Worm (Caenorhabditis elegans) whole organism, L4 larva: Measurements from ENCODE around the gene C49F5.6.

Experiments
- D1046.2 ChIP-seq: fragments of 200-800 bp; sonication (Bioruptor generic); IDR thresholded peaks from 2 replicates; pipeline ENCODE4 v1.3.6; 2022; ENCODE audit warnings: missing genetic modification characterization, missing compliant biosample characterization
- F26F4.8 ChIP-seq: fragments of 200-800 bp; sonication (Bioruptor generic); conservative IDR thresholded peaks from 2 replicates; pipeline ENCODE4 v1.3.6; 2022; ENCODE audit warnings: missing genetic modification characterization, missing compliant biosample characterization
- F44E2.7 ChIP-seq: fragments of 200-800 bp; sonication (Bioruptor generic); IDR thresholded peaks from 2 replicates; pipeline ENCODE4 v2.1.2; 2022; ENCODE audit warnings: missing genetic modification characterization, missing compliant biosample characterization
- R02D3.7 ChIP-seq: fragments of 150-350 bp; sonication (generic microtip); optimal IDR thresholded peaks from 3 replicates; lab custom pipeline; 2014; ENCODE audit warnings: missing biosample characterization, missing genetic modification characterization
- Y5F2A.4 ChIP-seq: fragments of 200-800 bp; sonication (Bioruptor generic); optimal IDR thresholded peaks from 2 replicates; lab custom pipeline; 2018; ENCODE audit warnings: mild to moderate bottlenecking, missing genetic modification characterization, missing compliant biosample characterization
- Y75B8A.6 ChIP-seq: fragments of 200-800 bp; sonication (Bioruptor generic); IDR thresholded peaks from 2 replicates; pipeline ENCODE4 v1.3.6; 2022; ENCODE audit warnings: missing genetic modification reagents, missing genetic modification characterization, missing compliant biosample characterization
- ZK337.2 ChIP-seq: fragments of 200-800 bp; sonication (Bioruptor generic); IDR thresholded peaks from 2 replicates; pipeline ENCODE4 v1.3.6; 2022; ENCODE audit warnings: missing genetic modification reagents, missing genetic modification characterization, missing compliant biosample characterization
- aha-1 ChIP-seq: fragments of 150-350 bp; peaks from one replicate; lab custom pipeline; 2014; ENCODE audit warnings: missing biosample characterization, missing genetic modification characterization
- arid-1 ChIP-seq: fragments of 200-800 bp; sonication (Bioruptor generic); conservative IDR thresholded peaks from 2 replicates; pipeline ENCODE4 v1.3.6; 2022; ENCODE audit warnings: missing genetic modification reagents, missing genetic modification characterization, missing compliant biosample characterization
- ceh-28 ChIP-seq: fragments of 150-350 bp; optimal IDR thresholded peaks from 2 replicates; lab custom pipeline; 2014; ENCODE audit warnings: missing biosample characterization, missing genetic modification reagents, missing genetic modification characterization
- ceh-44 ChIP-seq: fragments of 200-800 bp; sonication (Bioruptor generic); IDR thresholded peaks from 2 replicates; pipeline ENCODE4 v1.3.6; 2022; ENCODE audit warnings: missing genetic modification reagents, missing genetic modification characterization, missing compliant biosample characterization
- ces-1 ChIP-seq: fragments of 150-350 bp; sonication (generic microtip); optimal IDR thresholded peaks from 4 replicates; lab custom pipeline; 2014; ENCODE audit warnings: missing biosample characterization, missing genetic modification reagents, missing genetic modification characterization
- cey-2 ChIP-seq: sonication (generic microtip); optimal IDR thresholded peaks from 3 replicates; lab custom pipeline; 2017; ENCODE audit warnings: missing genetic modification characterization, mild to moderate bottlenecking, missing compliant biosample characterization, antibody characterized with exemption, borderline replicate concordance; ENCODE audit not compliant: insufficient read depth
- dmd-6 ChIP-seq: fragments of 200-800 bp; sonication (Bioruptor generic); IDR thresholded peaks from 2 replicates; pipeline ENCODE4 v1.3.6; 2022; ENCODE audit warnings: missing genetic modification reagents, missing genetic modification characterization, missing compliant biosample characterization
- dmd-8 ChIP-seq: fragments of 200-800 bp; sonication (Bioruptor generic); IDR thresholded peaks from 2 replicates; pipeline ENCODE4 v1.3.6; 2022; ENCODE audit warnings: missing genetic modification characterization, missing compliant biosample characterization
- dmd-9 ChIP-seq: fragments of 200-800 bp; sonication (Bioruptor generic); IDR thresholded peaks from 2 replicates; pipeline ENCODE4 v1.3.6; 2022; ENCODE audit warnings: missing genetic modification reagents, missing genetic modification characterization, missing compliant biosample characterization
- dve-1 ChIP-seq: sonication (generic microtip); optimal IDR thresholded peaks from 2 replicates; lab custom pipeline; 2017; ENCODE audit warnings: antibody characterized with exemption, mild to moderate bottlenecking, missing genetic modification characterization, missing compliant biosample characterization; ENCODE audit not compliant: insufficient read depth
- egl-27 ChIP-seq: sonication (generic microtip); optimal IDR thresholded peaks from 3 replicates; lab custom pipeline; 2017; ENCODE audit warnings: missing biosample characterization, missing genetic modification reagents, missing genetic modification characterization
- fkh-10 ChIP-seq: fragments of 150-350 bp; optimal IDR thresholded peaks from 2 replicates; lab custom pipeline; 2014; ENCODE audit warnings: missing biosample characterization, missing genetic modification reagents, missing genetic modification characterization
- fos-1 ChIP-seq: fragments of 150-350 bp; optimal IDR thresholded peaks from 2 replicates; lab custom pipeline; 2014; ENCODE audit warnings: missing biosample characterization, missing genetic modification characterization
- hlh-11 ChIP-seq: fragments of 200-800 bp; sonication (Bioruptor generic); optimal IDR thresholded peaks from 2 replicates; lab custom pipeline; 2018; ENCODE audit warnings: mild to moderate bottlenecking, missing genetic modification characterization, missing compliant biosample characterization
- jun-1 ChIP-seq: fragments of 150-350 bp; optimal IDR thresholded peaks from 2 replicates; lab custom pipeline; 2014; ENCODE audit warnings: missing biosample characterization, missing genetic modification reagents, missing genetic modification characterization
- lim-7 ChIP-seq: fragments of 200-800 bp; sonication (Bioruptor generic); IDR thresholded peaks from 2 replicates; pipeline ENCODE4 v1.3.6; 2022; ENCODE audit warnings: missing genetic modification characterization, missing compliant biosample characterization
- lin-1 ChIP-seq: fragments of 200-800 bp; sonication (Bioruptor generic); IDR thresholded peaks from 2 replicates; pipeline ENCODE4 v1.3.6; 2022; ENCODE audit warnings: missing genetic modification reagents, missing genetic modification characterization, missing compliant biosample characterization
- lin-38 ChIP-seq: fragments of 200-800 bp; sonication (Bioruptor generic); IDR thresholded peaks from 2 replicates; pipeline ENCODE4 v1.3.6; 2022; ENCODE audit warnings: missing genetic modification reagents, missing genetic modification characterization, missing compliant biosample characterization
- lin-39 ChIP-seq: fragments of 150-350 bp; optimal IDR thresholded peaks from 2 replicates; lab custom pipeline; 2014; ENCODE audit warnings: missing biosample characterization, missing genetic modification reagents, missing genetic modification characterization
- madf-5 ChIP-seq, 2 experiments: fragments of 200-800 bp; sonication (Bioruptor generic); IDR thresholded peaks; 2 replicates each; pipeline ENCODE4 v1.3.6; 2022; ENCODE audit warnings: missing compliant biosample characterization in 2 of 2, missing genetic modification characterization in 2 of 2
- madf-9 ChIP-seq: fragments of 200-800 bp; sonication (Bioruptor generic); conservative IDR thresholded peaks from 2 replicates; pipeline ENCODE4 v1.3.6; 2022; ENCODE audit warnings: missing genetic modification reagents, missing genetic modification characterization, missing compliant biosample characterization
- mdt-29 ChIP-seq: fragments of 200-800 bp; sonication (Bioruptor generic); IDR thresholded peaks from 2 replicates; pipeline ENCODE4 v1.3.6; 2022; ENCODE audit warnings: missing genetic modification reagents, missing genetic modification characterization, missing compliant biosample characterization
- mep-1 ChIP-seq: fragments of 150-350 bp; sonication (generic microtip); optimal IDR thresholded peaks from 3 replicates; lab custom pipeline; 2014; ENCODE audit warnings: missing biosample characterization, missing genetic modification characterization
- nhr-102 ChIP-seq: sonication (generic microtip); optimal IDR thresholded peaks from 2 replicates; lab custom pipeline; 2016; ENCODE audit warnings: mild to moderate bottlenecking, missing genetic modification characterization, moderate library complexity, missing compliant biosample characterization
- nhr-28 ChIP-seq: fragments of 150-350 bp; optimal IDR thresholded peaks from 2 replicates; lab custom pipeline; 2014; ENCODE audit warnings: missing biosample characterization, missing genetic modification characterization
- nhr-42 ChIP-seq: fragments of 200-800 bp; sonication (Bioruptor generic); IDR thresholded peaks from 2 replicates; pipeline ENCODE4 v1.3.6; 2022; ENCODE audit warnings: missing genetic modification characterization, missing compliant biosample characterization
- nhr-48 ChIP-seq: sonication (generic microtip); optimal IDR thresholded peaks from 2 replicates; lab custom pipeline; 2016; ENCODE audit warnings: mild to moderate bottlenecking, missing genetic modification characterization, missing compliant biosample characterization
- nhr-6 ChIP-seq: fragments of 150-350 bp; optimal IDR thresholded peaks from 2 replicates; lab custom pipeline; 2014; ENCODE audit warnings: missing biosample characterization, missing genetic modification characterization
- nhr-76 ChIP-seq: fragments of 150-350 bp; optimal IDR thresholded peaks from 2 replicates; lab custom pipeline; 2014; ENCODE audit warnings: missing biosample characterization, missing genetic modification characterization
- nhr-77 ChIP-seq: fragments of 150-350 bp; optimal IDR thresholded peaks from 2 replicates; lab custom pipeline; 2014; ENCODE audit warnings: missing biosample characterization, missing genetic modification characterization
- pqm-1 ChIP-seq: sonication (generic microtip); optimal IDR thresholded peaks from 2 replicates; lab custom pipeline; 2017; ENCODE audit warnings: missing biosample characterization, missing genetic modification characterization
- saeg-2 ChIP-seq: fragments of 200-800 bp; sonication (Bioruptor generic); IDR thresholded peaks from 2 replicates; pipeline ENCODE4 v1.3.6; 2022; ENCODE audit warnings: missing genetic modification reagents, missing genetic modification characterization, missing compliant biosample characterization
- set-16 ChIP-seq: fragments of 200-800 bp; sonication (Bioruptor generic); IDR thresholded peaks from 2 replicates; pipeline ENCODE4 v1.3.6; 2022; ENCODE audit warnings: missing genetic modification reagents, missing genetic modification characterization, missing compliant biosample characterization
- snpc-4 ChIP-seq: fragments of 150-350 bp; optimal IDR thresholded peaks from 2 replicates; lab custom pipeline; 2014; ENCODE audit warnings: missing biosample characterization, missing genetic modification characterization
- spr-1 ChIP-seq: sonication (generic microtip); optimal IDR thresholded peaks from 2 replicates; lab custom pipeline; 2016; ENCODE audit warnings: mild to moderate bottlenecking, missing genetic modification characterization, missing compliant biosample characterization
- spr-3 ChIP-seq: fragments of 200-800 bp; sonication (Bioruptor generic); optimal IDR thresholded peaks from 2 replicates; lab custom pipeline; 2018; ENCODE audit warnings: mild to moderate bottlenecking, missing genetic modification characterization, missing compliant biosample characterization
- unc-62 ChIP-seq, 3 experiments: fragments of 150-350 bp in 1 of 3; sonication (generic microtip); optimal IDR thresholded peaks in 2 of 3; peaks in 1 of 3; 1 replicate in 1 of 3; 2 replicates in 2 of 3; lab custom pipeline; 2014 to 2017; ENCODE audit warnings: missing biosample characterization in 3 of 3, missing genetic modification characterization in 3 of 3, missing genetic modification reagents in 3 of 3, missing genotype in 1 of 3
- zag-1 ChIP-seq: fragments of 150-350 bp; optimal IDR thresholded peaks from 2 replicates; lab custom pipeline; 2014; ENCODE audit warnings: missing biosample characterization, missing genetic modification characterization
- zfp-2 ChIP-seq: sonication (generic microtip); optimal IDR thresholded peaks from 2 replicates; lab custom pipeline; 2016; ENCODE audit warnings: mild to moderate bottlenecking, missing genetic modification characterization, missing compliant biosample characterization
- zfp-3 ChIP-seq: fragments of 200-800 bp; sonication (Bioruptor generic); conservative IDR thresholded peaks from 2 replicates; pipeline ENCODE4 v1.3.6; 2022; ENCODE audit warnings: missing genetic modification reagents, missing genetic modification characterization, missing compliant biosample characterization
- zip-11 ChIP-seq: fragments of 200-800 bp; sonication (Bioruptor generic); IDR thresholded peaks from 2 replicates; pipeline ENCODE4 v1.3.6; 2022; ENCODE audit warnings: missing genetic modification characterization, missing compliant biosample characterization
- ztf-11 ChIP-seq: fragments of 150-350 bp; optimal IDR thresholded peaks from 2 replicates; lab custom pipeline; 2014; ENCODE audit warnings: missing biosample characterization, missing genetic modification characterization

C49F5.6 gene

DNA sequence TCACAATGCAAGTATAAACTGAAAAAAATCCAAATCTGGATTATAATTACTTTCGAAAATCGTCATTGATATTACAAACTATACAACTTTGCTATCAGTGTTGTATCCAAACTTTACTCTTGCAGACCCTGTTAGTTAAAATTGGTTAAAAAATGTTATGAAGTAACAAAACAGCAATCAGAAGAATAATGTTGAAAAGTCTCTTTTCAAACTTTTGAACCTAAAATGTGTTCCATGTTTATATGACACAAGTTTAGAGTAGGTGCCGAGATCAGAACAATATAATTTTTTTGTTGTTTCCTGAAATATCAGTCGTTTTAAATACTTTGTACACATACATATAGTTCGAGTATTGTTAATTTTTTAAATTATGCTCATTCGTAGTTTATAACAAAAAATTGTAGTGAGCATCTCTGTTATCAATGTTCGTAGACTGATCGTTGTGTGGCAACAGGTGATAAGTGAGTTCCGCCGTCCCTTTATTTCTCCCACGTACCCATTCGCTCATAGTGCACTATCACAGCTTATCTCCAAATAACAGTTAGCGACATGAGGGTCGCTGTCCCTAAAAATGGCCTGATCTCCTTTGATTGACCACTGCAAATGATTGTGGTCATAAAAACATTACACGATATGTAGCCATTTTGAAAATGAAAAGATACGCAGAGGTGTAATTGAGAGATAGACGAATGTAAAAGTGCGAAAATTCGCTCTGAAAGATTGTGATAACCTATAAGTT lies 25.9 kb upstream of the C49F5.6 start (continued):
- no peak for TF ChIP-seq unc-62 (GFP tag; optimal IDR thresholded peaks at IDR 0.05 in 1 of 2; lab: Kevin White, UChicago)
- TF ChIP-seq unc-62 (tag; optimal IDR thresholded peaks at IDR 0.05; lab: Kevin White, UChicago), result no peak
- 0 out of 2 replicates have a peak, but pooled peaks have one; percentile 6 for TF ChIP-seq saeg-2
- TF ChIP-seq set-16 (GFP tag; lab: Robert Waterston, UW), result no peak
- TF ChIP-seq Y5F2A.4, result no peak
- TF ChIP-seq spr-1, result no peak
- no peak for TF ChIP-seq Y75B8A.6 (GFP tag; lab: Robert Waterston, UW)
- peak; percentile 33 for TF ChIP-seq pqm-1 (tag; lab: Kevin White, UChicago)
- no peak for TF ChIP-seq dmd-8
- no peak for TF ChIP-seq F26F4.8 (GFP tag; lab: Robert Waterston, UW)
- no peak for TF ChIP-seq snpc-4 (tag; lab: Kevin White, UChicago)
- TF ChIP-seq spr-3 (GFP tag; lab: Kevin White, UChicago), result no peak
- TF ChIP-seq lin-38 (GFP tag; lab: Robert Waterston, UW), result no peak
- TF ChIP-seq mep-1, result no peak
- TF ChIP-seq fkh-10 (GFP tag; lab: Kevin White, UChicago), result no peak
- peak; percentile 86 for TF ChIP-seq hlh-11 (tag; lab: Kevin White, UChicago)
- no peak for TF ChIP-seq lin-39 (tag; lab: Kevin White, UChicago)
- no peak for TF ChIP-seq jun-1 (tag; lab: Kevin White, UChicago)
- TF ChIP-seq dmd-9 (GFP tag; lab: Robert Waterston, UW), result no peak
- no peak for TF ChIP-seq zag-1
- no peak for TF ChIP-seq arid-1 (GFP tag; lab: Robert Waterston, UW)
- TF ChIP-seq R02D3.7 (tag; lab: Kevin White, UChicago), result no peak
- no peak for TF ChIP-seq D1046.2
- TF ChIP-seq F44E2.7 (GFP tag; lab: Robert Waterston, UW), result no peak
- TF ChIP-seq zfp-3 (GFP tag; lab: Robert Waterston, UW), result no peak
- peak; percentile 63 for TF ChIP-seq nhr-102 (tag; lab: Kevin White, UChicago)
- no peak for TF ChIP-seq ZK337.2
- TF ChIP-seq madf-9 (GFP tag; lab: Robert Waterston, UW), result 0 out of 2 replicates have a peak, but pooled peaks have one; percentile 4
- TF ChIP-seq fos-1, result no peak
- no peak for TF ChIP-seq mdt-29 (GFP tag; lab: Robert Waterston, UW)
- TF ChIP-seq nhr-28 (tag; lab: Kevin White, UChicago), result peak; percentile 96
- no peak for TF ChIP-seq madf-5 (GFP tag; IDR thresholded peaks at IDR 0.05; lab: Robert Waterston, UW)
- no peak for TF ChIP-seq zfp-2 (tag; lab: Kevin White, UChicago)
- TF ChIP-seq nhr-76 (tag; lab: Kevin White, UChicago), result no peak
- TF ChIP-seq nhr-6, result no peak
- TF ChIP-seq ceh-44 (GFP tag; lab: Robert Waterston, UW), result no peak

- TF ChIP-seq aha-1 (tag; lab: Kevin White, UChicago) (peak; percentile 53), ces-1 (GFP tag; lab: Kevin White, UChicago) (no peak)
These were observed 24.5 kb upstream of the C49F5.6 start for ce11 chrX:11963659-11964058.

DNA sequence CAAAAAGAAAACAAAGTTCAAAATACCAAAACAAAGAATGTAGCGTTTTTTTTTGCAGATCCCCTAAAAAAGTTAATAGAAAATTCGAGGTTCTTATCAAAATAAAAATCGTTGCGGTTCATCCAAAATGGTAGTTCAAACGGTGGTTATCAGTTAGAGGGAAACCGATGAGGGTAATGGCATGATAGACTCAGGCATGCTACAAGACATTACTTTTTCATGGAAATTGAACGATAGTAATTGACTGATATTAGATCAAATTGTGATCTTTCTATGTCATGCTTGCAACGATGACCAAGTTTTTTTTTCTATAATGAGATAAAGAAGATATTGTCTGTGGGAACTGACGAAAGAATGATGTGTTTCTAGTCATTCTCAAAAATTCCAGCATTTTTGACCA lies 23.6 kb upstream of the C49F5.6 start:
- TF ChIP-seq nhr-77 (tag; lab: Kevin White, UChicago) (peak; percentile 32), dmd-6 (GFP tag; lab: Robert Waterston, UW) (peak; percentile 87), lin-1 (GFP tag; lab: Robert Waterston, UW) (no peak), lim-7 (GFP tag; lab: Robert Waterston, UW) (no peak), madf-9 (GFP tag; lab: Robert Waterston, UW) (no peak), ceh-28 (tag; lab: Kevin White, UChicago) (no peak), zip-11 (GFP tag; lab: Robert Waterston, UW) (no peak), F44E2.7 (GFP tag; lab: Robert Waterston, UW) (no peak), ztf-11 (no peak), nhr-48 (tag; lab: Kevin White, UChicago) (peak; percentile 50), unc-62 (GFP tag; optimal IDR thresholded peaks at IDR 0.05 in 1 of 2; lab: Kevin White, UChicago) (no peak), unc-62 (tag; optimal IDR thresholded peaks at IDR 0.05; lab: Kevin White, UChicago) (no peak), nhr-42 (GFP tag; lab: Robert Waterston, UW) (no peak), dmd-9 (GFP tag; lab: Robert Waterston, UW) (no peak), cey-2 (tag; lab: Kevin White, UChicago) (no peak), dmd-8 (no peak), pqm-1 (tag; lab: Kevin White, UChicago) (peak; percentile 91), egl-27 (no peak), dve-1 (tag; lab: Kevin White, UChicago) (peak; percentile 75)
